5 fruit fly cellular contexts compared by ENCODE assay signal in genomic region chr3L:1335428-1335764, dm6.
A peak's percentile ranks its signal among the peaks of the same experiment; 100 is the strongest.
TF ChIP-seq lines count a peak whose summit lies in the region.

No protein-coding gene starts in this region.

- no peak for TF ChIP-seq CTCF in whole organism, embryonic (GFP tag; optimal IDR thresholded peaks at IDR 0.05; lab: Kevin White, UChicago)

TF ChIP-seq in whole organism, adult, 20 proteins besides CTCF, POLR2A, EP300 and RAD21:
- TF ChIP-seq CG12768 (GFP tag; optimal IDR thresholded peaks at IDR 0.05; lab: Kevin White, UChicago) (no peak), CG14711 (tag; optimal IDR thresholded peaks at IDR 0.05; lab: Kevin White, UChicago) (peak; percentile 23), Crg-1 (GFP tag; optimal IDR thresholded peaks at IDR 0.05; lab: Kevin White, UChicago) (peak; percentile 15), bab1 (GFP tag; optimal IDR thresholded peaks at IDR 0.05; lab: Kevin White, UChicago) (peak; percentile 35), CG33017 (tag; optimal IDR thresholded peaks at IDR 0.05; lab: Kevin White, UChicago) (no peak), tj (GFP tag; optimal IDR thresholded peaks at IDR 0.05; lab: Kevin White, UChicago) (no peak), cic (GFP tag; optimal IDR thresholded peaks at IDR 0.05; lab: Kevin White, UChicago) (no peak), Mnt (GFP tag; optimal IDR thresholded peaks at IDR 0.05; lab: Kevin White, UChicago) (no peak), CG1620 (GFP tag; optimal IDR thresholded peaks at IDR 0.05; lab: Kevin White, UChicago) (peak; percentile 2), CG7101 (tag; optimal IDR thresholded peaks at IDR 0.05; lab: Kevin White, UChicago) (peak; percentile 33), cnc (optimal IDR thresholded peaks at IDR 0.05; lab: Kevin White, UChicago) (peak in 1 of 2 experiments; percentile 24), CG11617 (GFP tag; optimal IDR thresholded peaks at IDR 0.05; lab: Kevin White, UChicago) (no peak), pad (GFP tag; optimal IDR thresholded peaks at IDR 0.05; lab: Kevin White, UChicago) (peak; percentile 98), CG7045 (GFP tag; optimal IDR thresholded peaks at IDR 0.05; lab: Kevin White, UChicago) (peak; percentile 40), Clk (GFP tag; optimal IDR thresholded peaks at IDR 0.05; lab: Kevin White, UChicago) (no peak), ovo (GFP tag; optimal IDR thresholded peaks at IDR 0.05; lab: Kevin White, UChicago) (no peak)

TF ChIP-seq in whole organism, embryonic, 481 proteins besides CTCF, POLR2A, EP300 and RAD21 (continues in another document):
- TF ChIP-seq CG6254 (GFP tag; optimal IDR thresholded peaks at IDR 0.05; lab: Kevin White, UChicago) (no peak), CG31224 (GFP tag; IDR thresholded peaks at IDR 0.05; lab: Robert Waterston, UW) (peak; percentile 54), NFAT (GFP tag; IDR thresholded peaks at IDR 0.05; lab: Robert Waterston, UW) (peak; percentile 68), CG12219 (GFP tag; optimal IDR thresholded peaks at IDR 0.05; lab: Kevin White, UChicago) (no peak), CG4854 (GFP tag; optimal IDR thresholded peaks at IDR 0.05; lab: Kevin White, UChicago) (peak; percentile 19), dati (GFP tag; IDR thresholded peaks at IDR 0.05; lab: Robert Waterston, UW) (no peak), CG11085 (GFP tag; IDR thresholded peaks at IDR 0.05; lab: Robert Waterston, UW) (peak; percentile 37; the same call in 1 of the 2 replicates), Ptx1 (GFP tag; IDR thresholded peaks at IDR 0.05; lab: Robert Waterston, UW) (peak; percentile 65), CG6813 (GFP tag; optimal IDR thresholded peaks at IDR 0.05; lab: Kevin White, UChicago) (no peak), ro (GFP tag; IDR thresholded peaks at IDR 0.05; lab: Robert Waterston, UW) (no peak), ATbp (GFP tag; optimal IDR thresholded peaks at IDR 0.05; lab: Kevin White, UChicago) (peak; percentile 0), Xrp1 (GFP tag; IDR thresholded peaks at IDR 0.05; lab: Robert Waterston, UW) (peak; percentile 70), Chrac-16 (GFP tag; optimal IDR thresholded peaks at IDR 0.05; lab: Kevin White, UChicago) (no peak), fu2 (GFP tag; optimal IDR thresholded peaks at IDR 0.05; lab: Kevin White, UChicago) (peak; percentile 5), tap (tag; optimal IDR thresholded peaks at IDR 0.05; lab: Kevin White, UChicago) (no peak), luna (GFP tag; optimal IDR thresholded peaks at IDR 0.05; lab: Kevin White, UChicago) (no peak), HLHmδ (GFP tag; optimal IDR thresholded peaks at IDR 0.05; lab: Kevin White, UChicago) (no peak), pzg (GFP tag; optimal IDR thresholded peaks at IDR 0.05; lab: Kevin White, UChicago) (no peak), tin (GFP tag; optimal IDR thresholded peaks at IDR 0.05; lab: Kevin White, UChicago) (peak; percentile 29), CG14441 (GFP tag; IDR thresholded peaks at IDR 0.05; lab: Robert Waterston, UW) (peak; percentile 70)

TF ChIP-seq in whole organism, prepupa, 60 proteins besides CTCF, POLR2A, EP300 and RAD21 (continues in another document):
- TF ChIP-seq CG1621 (tag; optimal IDR thresholded peaks at IDR 0.05; lab: Kevin White, UChicago) (no peak), Sox15 (GFP tag; optimal IDR thresholded peaks at IDR 0.05; lab: Kevin White, UChicago) (no peak), CG8632 (GFP tag; optimal IDR thresholded peaks at IDR 0.05; lab: Kevin White, UChicago) (no peak), Eip78C (GFP tag; lab: Kevin White, UChicago) (peak; percentile 94), Hr38 (GFP tag; optimal IDR thresholded peaks at IDR 0.05; lab: Kevin White, UChicago) (no peak), net (GFP tag; optimal IDR thresholded peaks at IDR 0.05; lab: Kevin White, UChicago) (peak; percentile 55), Lpt (GFP tag; optimal IDR thresholded peaks at IDR 0.05; lab: Kevin White, UChicago) (peak; percentile 62), Smox (GFP tag; optimal IDR thresholded peaks at IDR 0.05; lab: Kevin White, UChicago) (no peak), CG3919 (GFP tag; optimal IDR thresholded peaks at IDR 0.05; lab: Kevin White, UChicago) (peak; percentile 69), CG3032 (tag; optimal IDR thresholded peaks at IDR 0.05; lab: Kevin White, UChicago) (no peak), achi (GFP tag; optimal IDR thresholded peaks at IDR 0.05; lab: Kevin White, UChicago) (peak; percentile 58), CG11294 (GFP tag; IDR thresholded peaks at IDR 0.05; lab: Robert Waterston, UW) (peak; percentile 81), CG9139 (GFP tag; optimal IDR thresholded peaks at IDR 0.05; lab: Kevin White, UChicago) (no peak), lz (GFP tag; optimal IDR thresholded peaks at IDR 0.05; lab: Kevin White, UChicago) (peak; percentile 61), Eip75B (GFP tag; optimal IDR thresholded peaks at IDR 0.05; lab: Kevin White, UChicago) (peak; percentile 46), svp (GFP tag; lab: Kevin White, UChicago) (peak; percentile 88), cyc (GFP tag; optimal IDR thresholded peaks at IDR 0.05; lab: Kevin White, UChicago) (peak; percentile 56), CG6854 (GFP tag; optimal IDR thresholded peaks at IDR 0.05; lab: Kevin White, UChicago) (no peak), Blimp-1 (GFP tag; optimal IDR thresholded peaks at IDR 0.05; lab: Kevin White, UChicago) (no peak), dsx (GFP tag; optimal IDR thresholded peaks at IDR 0.05; lab: Kevin White, UChicago; ENCODE audit: poor library complexity, severe bottlenecking) (no peak), CG8319 (GFP tag; optimal IDR thresholded peaks at IDR 0.05; lab: Kevin White, UChicago) (no peak)

TF ChIP-seq in whole organism, pupa, 21 proteins besides CTCF, POLR2A, EP300 and RAD21:
- TF ChIP-seq CG17806 (tag; optimal IDR thresholded peaks at IDR 0.05; lab: Kevin White, UChicago): peak; percentile 9
- TF ChIP-seq CG32121 (GFP tag; IDR thresholded peaks at IDR 0.05; lab: Robert Waterston, UW): peak; percentile 82
- TF ChIP-seq EcR (GFP tag; optimal IDR thresholded peaks at IDR 0.05; lab: Kevin White, UChicago): no peak
- peak; percentile 67 for TF ChIP-seq CG12605 (GFP tag; IDR thresholded peaks at IDR 0.05; lab: Robert Waterston, UW)
- no peak for TF ChIP-seq CG14655 (GFP tag; optimal IDR thresholded peaks at IDR 0.05; lab: Kevin White, UChicago)
- peak; percentile 91 for TF ChIP-seq Ets98B (GFP tag; IDR thresholded peaks at IDR 0.05; lab: Robert Waterston, UW)
- no peak for TF ChIP-seq CG10348 (GFP tag; IDR thresholded peaks at IDR 0.05; lab: Robert Waterston, UW)
- no peak for TF ChIP-seq Snoo (tag; optimal IDR thresholded peaks at IDR 0.05; lab: Kevin White, UChicago)
- peak; percentile 57 for TF ChIP-seq Pif1B (GFP tag; optimal IDR thresholded peaks at IDR 0.05; lab: Kevin White, UChicago)
- peak; percentile 63; the same call in 1 of the 2 replicates for TF ChIP-seq rn (GFP tag; IDR thresholded peaks at IDR 0.05; lab: Robert Waterston, UW)
- TF ChIP-seq CG8301 (tag; optimal IDR thresholded peaks at IDR 0.05; lab: Kevin White, UChicago): peak; percentile 40
- no peak for TF ChIP-seq CG15710 (tag; optimal IDR thresholded peaks at IDR 0.05; lab: Kevin White, UChicago)
- peak; percentile 85 for TF ChIP-seq CG4496 (GFP tag; IDR thresholded peaks at IDR 0.05; lab: Robert Waterston, UW)
- peak; percentile 35 for TF ChIP-seq CG9948 (tag; optimal IDR thresholded peaks at IDR 0.05; lab: Kevin White, UChicago)
- TF ChIP-seq D1 (tag; optimal IDR thresholded peaks at IDR 0.05; lab: Kevin White, UChicago): no peak
- peak; percentile 89 for TF ChIP-seq fd96Ca (GFP tag; IDR thresholded peaks at IDR 0.05; lab: Robert Waterston, UW)
- peak; percentile 72 for TF ChIP-seq Pif1A (GFP tag; optimal IDR thresholded peaks at IDR 0.05; lab: Kevin White, UChicago)
- no peak for TF ChIP-seq CG34367 (tag; optimal IDR thresholded peaks at IDR 0.05; lab: Kevin White, UChicago)
- TF ChIP-seq CG8159 (tag; optimal IDR thresholded peaks at IDR 0.05; lab: Kevin White, UChicago): no peak
- TF ChIP-seq CG13204 (GFP tag; optimal IDR thresholded peaks at IDR 0.05; lab: Kevin White, UChicago): no peak
- no peak for TF ChIP-seq gl (tag; optimal IDR thresholded peaks at IDR 0.05; lab: Kevin White, UChicago)

TF ChIP-seq in whole organism, wandering third instar larva, 38 proteins besides CTCF, POLR2A, EP300 and RAD21 (continues in another document):
- peak; percentile 59 for TF ChIP-seq OdsH (GFP tag; optimal IDR thresholded peaks at IDR 0.05; lab: Kevin White, UChicago)
- peak; percentile 82 for TF ChIP-seq woc (GFP tag; optimal IDR thresholded peaks at IDR 0.05; lab: Kevin White, UChicago)
- TF ChIP-seq GATAd (GFP tag; optimal IDR thresholded peaks at IDR 0.05; lab: Kevin White, UChicago): no peak
- TF ChIP-seq Myc (optimal IDR thresholded peaks at IDR 0.05; lab: Kevin White, UChicago): no peak
- TF ChIP-seq Dif (GFP tag; optimal IDR thresholded peaks at IDR 0.05; lab: Kevin White, UChicago; ENCODE audit: partially characterized antibody): no peak
- TF ChIP-seq rgr (GFP tag; optimal IDR thresholded peaks at IDR 0.05; lab: Kevin White, UChicago): peak; percentile 40
- TF ChIP-seq HLH106 (tag; optimal IDR thresholded peaks at IDR 0.05; lab: Kevin White, UChicago): peak; percentile 65
- peak; percentile 46 for TF ChIP-seq psq (GFP tag; optimal IDR thresholded peaks at IDR 0.05; lab: Kevin White, UChicago)
- TF ChIP-seq sage (GFP tag; optimal IDR thresholded peaks at IDR 0.05; lab: Kevin White, UChicago): no peak
- TF ChIP-seq ey (GFP tag; optimal IDR thresholded peaks at IDR 0.05; lab: Kevin White, UChicago): peak; percentile 70
- TF ChIP-seq h (GFP tag; optimal IDR thresholded peaks at IDR 0.05; lab: Kevin White, UChicago): peak; percentile 68
- TF ChIP-seq foxo (GFP tag; optimal IDR thresholded peaks at IDR 0.05; lab: Kevin White, UChicago): peak; percentile 29 to 76
- TF ChIP-seq Hr78 (GFP tag; optimal IDR thresholded peaks at IDR 0.05; lab: Kevin White, UChicago): no peak
- TF ChIP-seq Hr83 (GFP tag; optimal IDR thresholded peaks at IDR 0.05; lab: Kevin White, UChicago; ENCODE audit: poor library complexity, severe bottlenecking): no peak
- peak in 1 of 2 experiments; percentile 22 for TF ChIP-seq dl (GFP tag; optimal IDR thresholded peaks at IDR 0.05; lab: Kevin White, UChicago; ENCODE audit: insufficient read depth in 1 of 2, partially characterized antibody in 2 of 2)
- no peak for TF ChIP-seq brk (GFP tag; optimal IDR thresholded peaks at IDR 0.05; lab: Kevin White, UChicago)
- TF ChIP-seq pan (optimal IDR thresholded peaks at IDR 0.05; lab: Kevin White, UChicago): no peak
- no peak for TF ChIP-seq jim (GFP tag; optimal IDR thresholded peaks at IDR 0.05; lab: Kevin White, UChicago)
- TF ChIP-seq dsf (GFP tag; optimal IDR thresholded peaks at IDR 0.05; lab: Kevin White, UChicago; ENCODE audit: borderline replicate concordance): no peak
- TF ChIP-seq Hnf4 (GFP tag; optimal IDR thresholded peaks at IDR 0.05; lab: Kevin White, UChicago): peak; percentile 73
- TF ChIP-seq Vsx2 (GFP tag; optimal IDR thresholded peaks at IDR 0.05; lab: Kevin White, UChicago; ENCODE audit: partially characterized antibody): no peak
- peak; percentile 61 for TF ChIP-seq br (GFP tag; optimal IDR thresholded peaks at IDR 0.05; lab: Kevin White, UChicago)
- TF ChIP-seq dmrt93B (GFP tag; optimal IDR thresholded peaks at IDR 0.05; lab: Kevin White, UChicago): no peak
- no peak for TF ChIP-seq N (GFP tag; optimal IDR thresholded peaks at IDR 0.05; lab: Kevin White, UChicago)
- no peak for TF ChIP-seq Dfd (GFP tag; optimal IDR thresholded peaks at IDR 0.05; lab: Kevin White, UChicago)
